Worm (Caenorhabditis elegans) whole organism, late embryonic: ENCODE results near the gene ccdc-55.

Experiments
- K09A11.1 ChIP-seq: sonication (generic microtip); optimal IDR thresholded peaks from 2 replicates; lab custom pipeline; 2017; ENCODE audit warnings: antibody characterized with exemption, mild to moderate bottlenecking, missing genetic modification characterization, missing compliant biosample characterization; ENCODE audit not compliant: insufficient read depth
- T23F11.4 ChIP-seq: fragments of 200-800 bp; sonication (Bioruptor generic); optimal IDR thresholded peaks from 2 replicates; lab custom pipeline; 2018; ENCODE audit warnings: mild to moderate bottlenecking, missing genetic modification characterization, missing compliant biosample characterization
- Y22D7AL.16 ChIP-seq: sonication (generic microtip); optimal IDR thresholded peaks from 2 replicates; lab custom pipeline; 2016; ENCODE audit warnings: missing genetic modification characterization, missing compliant biosample characterization
- ceh-19 ChIP-seq: fragments of 200-800 bp; sonication (Bioruptor generic); optimal IDR thresholded peaks from 2 replicates; lab custom pipeline; 2018; ENCODE audit warnings: mild to moderate bottlenecking, missing genetic modification characterization, missing compliant biosample characterization
- ceh-30 ChIP-seq: fragments of 150-350 bp; optimal IDR thresholded peaks from 2 replicates; lab custom pipeline; 2014; ENCODE audit warnings: missing biosample characterization, missing genetic modification characterization
- ceh-45 ChIP-seq: fragments of 200-800 bp; sonication (Bioruptor generic); IDR thresholded peaks from 2 replicates; pipeline ENCODE4 v1.3.6; 2022; ENCODE audit warnings: missing genetic modification reagents, missing genetic modification characterization, missing compliant biosample characterization
- ceh-48 ChIP-seq: sonication (generic microtip); optimal IDR thresholded peaks from 2 replicates; lab custom pipeline; 2016; ENCODE audit warnings: missing genetic modification characterization, inconsistent platforms, missing compliant biosample characterization
- che-1 ChIP-seq: sonication (generic microtip); optimal IDR thresholded peaks from 2 replicates; lab custom pipeline; 2016; ENCODE audit warnings: mild to moderate bottlenecking, missing genetic modification characterization, missing compliant biosample characterization
- dmd-4 ChIP-seq: sonication (generic microtip); optimal IDR thresholded peaks from 2 replicates; lab custom pipeline; 2016; ENCODE audit warnings: borderline replicate concordance, missing genetic modification characterization, missing compliant biosample characterization
- dve-1 ChIP-seq: sonication (generic microtip); optimal IDR thresholded peaks from 2 replicates; lab custom pipeline; 2017; ENCODE audit warnings: antibody characterized with exemption, mild to moderate bottlenecking, missing genetic modification characterization, missing compliant biosample characterization
- fax-1 ChIP-seq: sonication (generic microtip); optimal IDR thresholded peaks from 2 replicates; lab custom pipeline; 2016; ENCODE audit warnings: missing genotype, missing genetic modification characterization, missing compliant biosample characterization
- fkh-10 ChIP-seq: fragments of 150-350 bp; optimal IDR thresholded peaks from 2 replicates; lab custom pipeline; 2014; ENCODE audit warnings: missing biosample characterization, missing genetic modification reagents, missing genetic modification characterization
- hlh-13 ChIP-seq: fragments of 200-800 bp; sonication (Bioruptor generic); optimal IDR thresholded peaks from 2 replicates; lab custom pipeline; 2018; ENCODE audit warnings: mild to moderate bottlenecking, missing genetic modification characterization, missing compliant biosample characterization
- hlh-30 ChIP-seq: sonication (generic microtip); optimal IDR thresholded peaks from 2 replicates; lab custom pipeline; 2017; ENCODE audit warnings: antibody characterized with exemption, missing genetic modification characterization, missing compliant biosample characterization; ENCODE audit not compliant: insufficient read depth
- hlh-8 ChIP-seq: sonication (generic microtip); optimal IDR thresholded peaks from 2 replicates; lab custom pipeline; 2016; ENCODE audit warnings: missing genotype, missing genetic modification characterization, missing compliant biosample characterization
- lin-11 ChIP-seq: fragments of 200-800 bp; sonication (Bioruptor generic); optimal IDR thresholded peaks from 2 replicates; lab custom pipeline; 2018; ENCODE audit warnings: mild to moderate bottlenecking, missing genetic modification characterization, missing compliant biosample characterization
- madf-2 ChIP-seq: sonication (generic microtip); optimal IDR thresholded peaks from 2 replicates; lab custom pipeline; 2017; ENCODE audit warnings: missing genetic modification characterization, missing compliant biosample characterization
- nhr-11 ChIP-seq: fragments of 150-350 bp; optimal IDR thresholded peaks from 2 replicates; lab custom pipeline; 2014; ENCODE audit warnings: missing biosample characterization, missing genetic modification characterization
- npax-4 ChIP-seq: sonication (generic microtip); optimal IDR thresholded peaks from 2 replicates; lab custom pipeline; 2016; ENCODE audit warnings: missing genetic modification characterization, missing compliant biosample characterization
- pat-9 ChIP-seq: fragments of 200-800 bp; sonication (Bioruptor generic); optimal IDR thresholded peaks from 2 replicates; lab custom pipeline; 2018; ENCODE audit warnings: mild to moderate bottlenecking, missing genetic modification characterization, moderate library complexity, missing compliant biosample characterization
- pax-1 ChIP-seq: fragments of 150-350 bp; optimal IDR thresholded peaks from 2 replicates; lab custom pipeline; 2014; ENCODE audit warnings: missing biosample characterization, missing genetic modification characterization
- ref-2 ChIP-seq: sonication (generic microtip); optimal IDR thresholded peaks from 2 replicates; lab custom pipeline; 2016; ENCODE audit warnings: missing genetic modification characterization, missing compliant biosample characterization
- rnt-1 ChIP-seq: sonication (generic microtip); optimal IDR thresholded peaks from 2 replicates; lab custom pipeline; 2016; ENCODE audit warnings: missing genetic modification characterization, missing compliant biosample characterization
- sox-2 ChIP-seq: fragments of 200-800 bp; sonication (Bioruptor generic); IDR thresholded peaks from 2 replicates; pipeline ENCODE4 v1.3.6; 2022; ENCODE audit warnings: missing genetic modification reagents, missing genetic modification characterization, missing compliant biosample characterization
- sox-4 ChIP-seq: sonication (generic microtip); optimal IDR thresholded peaks from 2 replicates; lab custom pipeline; 2017; ENCODE audit warnings: mild to moderate bottlenecking, missing genetic modification characterization, inconsistent platforms, missing compliant biosample characterization
- tbx-2 ChIP-seq: sonication (generic microtip); optimal IDR thresholded peaks from 2 replicates; lab custom pipeline; 2016; ENCODE audit warnings: missing genetic modification characterization, missing compliant biosample characterization
- tbx-7 ChIP-seq: sonication (generic microtip); optimal IDR thresholded peaks from 2 replicates; lab custom pipeline; 2016; ENCODE audit warnings: missing genotype, missing genetic modification characterization, missing compliant biosample characterization
- ttx-3 ChIP-seq: sonication (generic microtip); optimal IDR thresholded peaks from 2 replicates; lab custom pipeline; 2016; ENCODE audit warnings: missing genetic modification reagents, missing genetic modification characterization, missing compliant biosample characterization
- unc-42 ChIP-seq: sonication (generic microtip); optimal IDR thresholded peaks from 2 replicates; lab custom pipeline; 2016; ENCODE audit warnings: missing genotype, missing genetic modification characterization, missing compliant biosample characterization
- unc-55 ChIP-seq: sonication (generic microtip); optimal IDR thresholded peaks from 2 replicates; lab custom pipeline; 2017; ENCODE audit warnings: missing biosample characterization, missing genetic modification reagents, missing genetic modification characterization
- zip-5 ChIP-seq: sonication (generic microtip); optimal IDR thresholded peaks from 2 replicates; lab custom pipeline; 2016; ENCODE audit warnings: missing genetic modification characterization, missing compliant biosample characterization
- ztf-16 ChIP-seq: sonication (generic microtip); optimal IDR thresholded peaks from 2 replicates; lab custom pipeline; 2017; ENCODE audit warnings: missing genetic modification characterization, missing compliant biosample characterization

ccdc-55 gene

ce11 chrIII:4186751-4187309, 18.3 kb upstream of the ccdc-55 start, which contains the start of gene lars-1:
Gene lars-1 (minus strand): TSS chrIII:4186801.
- TF ChIP-seq ref-2 (tag; lab: Kevin White, UChicago) (no peak), npax-4 (tag; lab: Kevin White, UChicago) (no peak), pax-1 (tag; lab: Kevin White, UChicago) (no peak), hlh-13 (GFP tag; lab: Kevin White, UChicago) (no peak), lin-11 (tag; lab: Kevin White, UChicago) (no peak), ttx-3 (tag; lab: Kevin White, UChicago) (no peak), ceh-48 (no peak), hlh-30 (tag; lab: Kevin White, UChicago) (no peak), fkh-10 (GFP tag; lab: Kevin White, UChicago) (no peak), dmd-4 (tag; lab: Kevin White, UChicago) (no peak), dve-1 (no peak), tbx-2 (no peak), hlh-8 (tag; lab: Kevin White, UChicago) (no peak), sox-4 (tag; lab: Kevin White, UChicago) (no peak), unc-42 (tag; lab: Kevin White, UChicago) (no peak)

ce11 chrIII:4181338-4181737, 12.8 kb upstream of the ccdc-55 start, which contains the start of gene C16C10.1:
Gene C16C10.1 (minus strand): TSS chrIII:4181438.
- TF ChIP-seq ceh-45 (GFP tag; lab: Robert Waterston, UW) = no peak
- no peak for TF ChIP-seq tbx-7

ce11 chrIII:4178564-4178963, 10.0 kb upstream of the ccdc-55 start, which contains the start of gene C16C10.2:
Gene C16C10.2 (minus strand): TSS chrIII:4178664.
- TF ChIP-seq unc-55 (GFP tag; lab: Kevin White, UChicago) (no peak), npax-4 (tag; lab: Kevin White, UChicago) (no peak), fax-1 (no peak), tbx-2 (no peak), madf-2 (tag; lab: Kevin White, UChicago) (no peak), T23F11.4 (GFP tag; lab: Kevin White, UChicago) (no peak), rnt-1 (tag; lab: Kevin White, UChicago) (no peak)
- TF ChIP-seq, all 69 proteins: peak for 0

- TF ChIP-seq sox-4 (tag; lab: Kevin White, UChicago) = no peak
- TF ChIP-seq ztf-16 (tag; lab: Kevin White, UChicago) = no peak
- no peak for TF ChIP-seq che-1 (tag; lab: Kevin White, UChicago)
- TF ChIP-seq, all 69 proteins: peak for 0
Measured at ce11 chrIII:4176109-4176596, 7.6 kb upstream of the ccdc-55 start, which contains the start of the genes hrde-1 and C16C10.13. Gene hrde-1 (minus strand): TSS chrIII:4176159. Gene C16C10.13 (plus strand): TSS chrIII:4176440.

- no peak for TF ChIP-seq rnt-1 (tag; lab: Kevin White, UChicago)
- no peak for TF ChIP-seq hlh-13 (GFP tag; lab: Kevin White, UChicago)
- TF ChIP-seq nhr-11 (tag; lab: Kevin White, UChicago) = no peak
- no peak for TF ChIP-seq unc-55 (GFP tag; lab: Kevin White, UChicago)
- TF ChIP-seq T23F11.4 (GFP tag; lab: Kevin White, UChicago) = no peak
- no peak for TF ChIP-seq ceh-48
- TF ChIP-seq pat-9 (tag; lab: Kevin White, UChicago) = no peak
- no peak for TF ChIP-seq dve-1
- no peak for TF ChIP-seq hlh-8 (tag; lab: Kevin White, UChicago)
- no peak for TF ChIP-seq ceh-19 (GFP tag; lab: Kevin White, UChicago)
- TF ChIP-seq zip-5 (tag; lab: Kevin White, UChicago) = no peak
- TF ChIP-seq Y22D7AL.16 (tag; lab: Kevin White, UChicago) = no peak
- no peak for TF ChIP-seq ceh-30 (tag; lab: Kevin White, UChicago)
- no peak for TF ChIP-seq sox-2
- TF ChIP-seq K09A11.1 (tag; lab: Kevin White, UChicago) = no peak
Measured at ce11 chrIII:4175489-4175888, 6.9 kb upstream of the ccdc-55 start.
